Worm (Caenorhabditis elegans) whole organism, L3 larva: ENCODE results near the gene mua-3.
"Not testable (repeated sequence)": the region's sequence is repeated elsewhere in the genome, so short reads cannot be mapped to it uniquely, and the experiment has no call there.

Experiments used
- ceh-82 ChIP-seq: fragments of 150-350 bp; optimal IDR thresholded peaks from 2 replicates; lab custom pipeline; 2014; ENCODE audit warnings: missing biosample characterization, missing genetic modification characterization
- mdl-1 ChIP-seq: fragments of 150-350 bp; optimal IDR thresholded peaks from 2 replicates; lab custom pipeline; 2014; ENCODE audit warnings: missing biosample characterization, missing genetic modification characterization
- nhr-11 ChIP-seq: fragments of 150-350 bp; optimal IDR thresholded peaks from 2 replicates; lab custom pipeline; 2014; ENCODE audit warnings: missing biosample characterization, missing genetic modification characterization
- nhr-237 ChIP-seq: fragments of 150-350 bp; optimal IDR thresholded peaks from 2 replicates; lab custom pipeline; 2014; ENCODE audit warnings: missing biosample characterization, missing genetic modification characterization

DNA sequence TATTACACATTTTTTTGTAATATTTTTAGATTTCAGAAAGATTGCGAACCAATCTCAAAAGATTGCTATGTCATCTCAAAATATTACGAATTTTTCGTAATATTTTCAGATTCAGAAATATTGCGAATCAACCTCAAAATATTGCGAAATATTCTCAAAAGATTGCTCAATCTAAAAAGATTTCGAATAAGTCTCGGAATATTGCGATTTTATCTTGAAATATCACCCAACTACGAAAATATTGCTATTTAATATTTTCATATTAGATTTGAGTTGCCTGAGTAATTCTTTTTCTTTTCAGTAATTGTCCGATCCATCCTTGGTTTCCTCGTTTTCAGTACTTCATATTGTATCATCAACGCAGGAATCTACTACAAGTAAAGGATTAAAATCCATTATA is 61.4 kb downstream of the mua-3 start, which contains the start of gene Y70G10A.4:
- not testable (repeated sequence) for TF ChIP-seq nhr-237; nhr-11 (tag; lab: Kevin White, UChicago); mdl-1 (tag; lab: Kevin White, UChicago); ceh-82
